Worm (Caenorhabditis elegans) whole organism, mixed stage, embryonic: ENCODE data around the gene spe-18.

Experiments used
- ceh-43 ChIP-seq: fragments of 200-800 bp; sonication (Bioruptor generic); optimal IDR thresholded peaks from 2 replicates; lab custom pipeline; 2018; ENCODE audit warnings: mild to moderate bottlenecking, missing genetic modification characterization, moderate library complexity, missing compliant biosample characterization
- lin-13 ChIP-seq: fragments of 150-350 bp; optimal IDR thresholded peaks from 2 replicates; lab custom pipeline; 2014; ENCODE audit warnings: missing biosample characterization, missing genetic modification characterization
- mep-1 ChIP-seq: fragments of 150-350 bp; optimal IDR thresholded peaks from 2 replicates; lab custom pipeline; 2017; ENCODE audit warnings: missing biosample characterization, missing genetic modification reagents, missing genetic modification characterization, inconsistent platforms
- nhr-28 ChIP-seq: fragments of 150-350 bp; optimal IDR thresholded peaks from 2 replicates; lab custom pipeline; 2014; ENCODE audit warnings: missing biosample characterization, missing genetic modification characterization
- snpc-4 ChIP-seq: fragments of 150-350 bp; optimal IDR thresholded peaks from 2 replicates; lab custom pipeline; 2014; ENCODE audit warnings: missing biosample characterization, missing genetic modification characterization
- unc-39 ChIP-seq: fragments of 150-350 bp; optimal IDR thresholded peaks from 2 replicates; lab custom pipeline; 2014; ENCODE audit warnings: missing biosample characterization, missing genetic modification characterization

DNA sequence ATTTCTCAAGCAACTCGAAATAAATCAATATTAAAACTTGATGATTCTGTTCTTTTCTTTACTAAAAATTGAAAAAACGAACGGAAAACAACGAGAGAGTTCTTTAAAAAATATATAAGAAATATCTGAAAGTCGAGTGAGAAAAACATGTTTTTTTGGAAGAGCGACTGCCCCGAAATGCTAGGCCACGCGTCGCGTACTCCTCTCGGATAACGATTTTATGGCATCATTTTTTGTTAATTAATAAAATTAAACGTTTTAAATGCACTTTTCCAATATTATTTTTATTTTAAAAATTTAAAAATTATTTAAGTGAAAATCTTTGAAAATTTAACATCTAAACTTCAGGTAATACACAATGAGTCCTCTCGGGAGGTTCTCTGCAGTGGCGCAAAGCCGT is 36.1 kb downstream of the spe-18 start, which contains the start of gene gfm-1:
- no peak for TF ChIP-seq nhr-28
- TF ChIP-seq snpc-4, result no peak
- no peak for TF ChIP-seq unc-39 (tag; lab: Kevin White, UChicago)
- TF ChIP-seq lin-13 (tag; lab: Kevin White, UChicago), result no peak
- TF ChIP-seq ceh-43 (GFP tag; lab: Kevin White, UChicago), result no peak
- peak; percentile 20 for TF ChIP-seq mep-1 (tag; lab: Kevin White, UChicago)
